Fruit fly (Drosophila melanogaster) whole organism, prepupa: ENCODE measurements around the gene Obp73a.

Source experiments
- CG10669 ChIP-seq: fragments of 200-800 bp; sonication (Bioruptor generic); optimal IDR thresholded peaks from 3 replicates; lab custom pipeline; 2018; ENCODE audit warnings: missing biosample characterization, mild to moderate bottlenecking, missing genetic modification characterization, moderate library complexity
- CG11762 ChIP-seq: fragments of 200-800 bp; sonication (Bioruptor generic); optimal IDR thresholded peaks from 3 replicates; lab custom pipeline; 2016; ENCODE audit warnings: missing biosample characterization, missing genetic modification characterization; ENCODE audit not compliant: insufficient read depth
- CG16779 ChIP-seq: fragments of 200-800 bp; sonication (Bioruptor generic); optimal IDR thresholded peaks from 3 replicates; lab custom pipeline; 2017; ENCODE audit warnings: missing biosample characterization, mild to moderate bottlenecking, missing genetic modification characterization
- CG6276 ChIP-seq: fragments of 200-800 bp; sonication (Bioruptor generic); optimal IDR thresholded peaks from 2 replicates; lab custom pipeline; 2017; ENCODE audit warnings: missing biosample characterization, mild to moderate bottlenecking, missing genetic modification characterization
- CG6854 ChIP-seq: fragments of 200-800 bp; sonication (Bioruptor generic); optimal IDR thresholded peaks from 2 replicates; lab custom pipeline; 2017; ENCODE audit warnings: missing biosample characterization, mild to moderate bottlenecking, missing genetic modification characterization
- CG8319 ChIP-seq: fragments of 200-800 bp; sonication (Bioruptor generic); optimal IDR thresholded peaks from 3 replicates; lab custom pipeline; 2016; ENCODE audit warnings: missing biosample characterization, missing genetic modification characterization
- Eip78C ChIP-seq: fragments of 200-800 bp; sonication (Bioruptor generic); peaks from one replicate; lab custom pipeline; 2016; ENCODE audit warnings: missing biosample characterization, missing genetic modification characterization
- Hr39 ChIP-seq: fragments of 200-800 bp; sonication (Bioruptor generic); optimal IDR thresholded peaks from 2 replicates; lab custom pipeline; 2016; ENCODE audit warnings: missing biosample characterization, missing genetic modification characterization
- Lpt ChIP-seq: fragments of 200-800 bp; sonication (Bioruptor generic); optimal IDR thresholded peaks from 3 replicates; lab custom pipeline; 2016; ENCODE audit warnings: missing biosample characterization, missing genetic modification characterization
- Sox102F ChIP-seq: fragments of 200-800 bp; sonication (Bioruptor generic); optimal IDR thresholded peaks from 2 replicates; lab custom pipeline; 2016; ENCODE audit warnings: missing biosample characterization, mild to moderate bottlenecking, missing genetic modification characterization
- dsx ChIP-seq: fragments of 200-800 bp; optimal IDR thresholded peaks from 3 replicates; lab custom pipeline; 2019; ENCODE audit warnings: missing biosample characterization, mild to moderate bottlenecking, missing genetic modification characterization, moderate library complexity; ENCODE audit not compliant: poor library complexity, severe bottlenecking
- esn ChIP-seq: fragments of 200-800 bp; sonication (Bioruptor generic); optimal IDR thresholded peaks from 2 replicates; lab custom pipeline; 2016; ENCODE audit warnings: missing biosample characterization, mild to moderate bottlenecking, missing genetic modification characterization, moderate library complexity
- topi ChIP-seq: fragments of 200-800 bp; sonication (Bioruptor generic); optimal IDR thresholded peaks from 3 replicates; lab custom pipeline; 2016; ENCODE audit warnings: missing biosample characterization, missing genetic modification characterization

- TF ChIP-seq Lpt (GFP tag; lab: Kevin White, UChicago): no peak
- TF ChIP-seq Eip78C (GFP tag; lab: Kevin White, UChicago): peak; percentile 86
- TF ChIP-seq Sox102F (GFP tag; lab: Kevin White, UChicago): peak; percentile 19
- no peak for TF ChIP-seq CG6854 (GFP tag; lab: Kevin White, UChicago)
- no peak for TF ChIP-seq CG16779 (tag; lab: Kevin White, UChicago)
- no peak for TF ChIP-seq CG11762 (GFP tag; lab: Kevin White, UChicago)
- no peak for TF ChIP-seq CG10669
- TF ChIP-seq CG6276 (GFP tag; lab: Kevin White, UChicago): peak; percentile 6
- TF ChIP-seq dsx (GFP tag; lab: Kevin White, UChicago): peak; percentile 0
- TF ChIP-seq topi (GFP tag; lab: Kevin White, UChicago): no peak
- peak; percentile 43 for TF ChIP-seq esn (GFP tag; lab: Kevin White, UChicago)
- TF ChIP-seq Hr39: peak; percentile 33
- TF ChIP-seq CG8319 (GFP tag; lab: Kevin White, UChicago): no peak
These were observed 2.8 kb upstream of the Obp73a start for dm6 chr3L:16941319-16941718.
